Worm (Caenorhabditis elegans): Measurements from ENCODE around the gene mig-10.

DNA sequence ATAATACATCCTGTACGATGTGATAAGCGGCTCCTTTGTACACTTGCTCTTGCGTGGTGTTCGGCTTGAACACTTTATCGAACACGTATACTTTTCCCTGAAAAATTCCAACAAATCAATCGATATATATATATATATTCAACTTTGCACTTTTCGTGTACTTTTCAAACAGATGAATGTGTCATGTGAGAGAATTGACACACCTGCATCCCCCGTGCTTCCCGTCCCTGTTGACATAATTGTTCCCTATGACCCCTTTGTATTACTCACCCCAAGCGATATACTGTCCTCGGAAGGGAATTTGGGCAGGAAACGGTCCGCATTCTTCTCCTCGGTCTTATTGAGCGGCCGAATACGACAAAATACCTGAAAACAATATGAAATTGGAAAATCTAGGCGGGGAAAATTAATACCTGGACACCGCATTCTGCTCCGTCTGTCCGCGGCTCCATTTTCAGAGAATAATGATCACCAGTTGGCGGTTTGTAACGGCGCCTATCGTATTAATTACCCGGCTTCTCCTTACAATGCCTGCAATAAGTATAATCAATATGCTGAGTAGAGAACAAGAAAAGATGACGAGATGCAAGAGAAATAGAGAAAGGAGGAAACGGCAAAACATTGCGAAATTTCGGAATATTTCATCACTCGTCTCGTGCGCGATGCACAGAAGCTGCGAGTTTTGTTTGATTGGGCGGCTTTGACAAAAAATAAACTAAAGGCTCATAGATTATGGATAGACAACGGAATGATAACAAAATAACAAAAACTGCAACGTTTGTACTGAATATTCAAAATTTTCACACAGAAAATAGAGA is 76.0 kb downstream of the mig-10 start, which contains the start of gene unc-116:
- no peak for TF ChIP-seq scrt-1 (GFP tag; IDR thresholded peaks at IDR 0.05)
- TF ChIP-seq ceh-36 (tag; optimal IDR thresholded peaks at IDR 0.05) = no peak
- no peak for TF ChIP-seq ama-1 (optimal IDR thresholded peaks at IDR 0.05)
- TF ChIP-seq hmbx-1 (tag; optimal IDR thresholded peaks at IDR 0.05) = no peak
- TF ChIP-seq hnd-1 (tag; optimal IDR thresholded peaks at IDR 0.05) = no peak

Data from whole organism, early embryonic.